Fruit fly (Drosophila melanogaster) whole organism, pupa: ENCODE measurements around the gene CG42302.

ENCODE experiments used
- CG13204 ChIP-seq: fragments of 200-800 bp; sonication (Bioruptor generic); optimal IDR thresholded peaks from 2 replicates; lab custom pipeline; 2018; ENCODE audit warnings: missing biosample characterization, mild to moderate bottlenecking, missing genetic modification characterization, moderate library complexity
- CG15710 ChIP-seq: fragments of 200-800 bp; sonication (Bioruptor generic); optimal IDR thresholded peaks from 2 replicates; lab custom pipeline; 2018; ENCODE audit warnings: missing biosample characterization, mild to moderate bottlenecking, missing genetic modification characterization, moderate library complexity
- CG8159 ChIP-seq: fragments of 200-800 bp; sonication (Bioruptor generic); optimal IDR thresholded peaks from 3 replicates; lab custom pipeline; 2018; ENCODE audit warnings: missing biosample characterization, mild to moderate bottlenecking, missing genetic modification characterization, moderate library complexity
- CG9948 ChIP-seq: fragments of 200-800 bp; sonication (Bioruptor generic); optimal IDR thresholded peaks from 2 replicates; lab custom pipeline; 2018; ENCODE audit warnings: missing biosample characterization, mild to moderate bottlenecking, missing genetic modification characterization, moderate library complexity
- Ets98B ChIP-seq: fragments of 200-800 bp; sonication (Bioruptor generic); IDR thresholded peaks from 2 replicates; pipeline ENCODE4 v1.3.6; 2022; ENCODE audit warnings: missing biosample characterization, missing genetic modification characterization
- Snoo ChIP-seq: fragments of 200-800 bp; sonication (Bioruptor generic); optimal IDR thresholded peaks from 3 replicates; lab custom pipeline; 2017; ENCODE audit warnings: missing biosample characterization, mild to moderate bottlenecking, missing genetic modification characterization, inconsistent platforms

DNA sequence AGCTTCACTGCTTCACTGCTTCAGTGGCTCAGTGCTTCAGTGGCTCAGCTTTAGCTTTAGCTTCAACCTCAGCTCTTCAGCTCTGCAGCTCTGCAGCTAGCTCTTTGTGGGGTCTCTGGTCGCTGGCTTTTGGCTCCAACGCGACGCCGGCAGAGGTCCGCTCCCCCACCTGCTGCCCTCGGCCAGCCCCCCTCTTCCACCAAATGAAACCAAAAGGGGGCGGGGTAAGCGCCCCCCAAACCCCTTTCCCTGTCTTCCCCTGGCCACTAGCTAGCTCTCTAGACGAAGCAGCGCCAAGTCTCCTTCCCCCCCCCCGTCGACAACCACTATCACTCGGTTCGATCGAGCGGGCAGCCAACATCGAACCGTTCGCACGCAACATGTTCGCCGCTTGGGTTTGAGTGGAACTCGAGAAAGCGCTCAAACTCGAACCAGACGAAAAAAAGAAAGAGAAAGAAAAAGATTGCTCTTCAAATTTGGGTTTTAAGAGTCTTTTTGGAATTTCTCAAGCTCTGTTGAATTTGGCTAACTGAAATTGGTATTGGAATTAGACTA is 32.4 kb downstream of the CG42302 start, which contains the start of gene Cyp18a1:
- no peak for TF ChIP-seq CG15710 (tag; lab: Kevin White, UChicago)
- no peak for TF ChIP-seq CG8159 (tag; lab: Kevin White, UChicago)
- peak; percentile 76 for TF ChIP-seq CG13204 (GFP tag; lab: Kevin White, UChicago)
- no peak for TF ChIP-seq Snoo (tag; lab: Kevin White, UChicago)
- no peak for TF ChIP-seq CG9948 (tag; lab: Kevin White, UChicago)
- no peak for TF ChIP-seq Ets98B (GFP tag; lab: Robert Waterston, UW)
